Worm (Caenorhabditis elegans) whole organism, L4 larva: ENCODE results near the gene T26C5.5.

Experiments
- ZK546.5 ChIP-seq, 2 experiments: sonication (generic microtip); optimal IDR thresholded peaks; 2 replicates each; lab custom pipeline; 2017; ENCODE audit warnings: missing biosample characterization in 2 of 2, missing genetic modification characterization in 2 of 2
- aha-1 ChIP-seq: fragments of 150-350 bp; peaks from one replicate; lab custom pipeline; 2014; ENCODE audit warnings: missing biosample characterization, missing genetic modification characterization
- ceh-82 ChIP-seq: sonication (generic microtip); optimal IDR thresholded peaks from 2 replicates; lab custom pipeline; 2017; ENCODE audit warnings: missing biosample characterization, missing genetic modification characterization
- daf-12 ChIP-seq: fragments of 150-350 bp; optimal IDR thresholded peaks from 2 replicates; lab custom pipeline; 2014; ENCODE audit warnings: missing biosample characterization, missing genetic modification reagents, missing genetic modification characterization
- unc-39 ChIP-seq: sonication (generic microtip); optimal IDR thresholded peaks from 2 replicates; lab custom pipeline; 2017; ENCODE audit warnings: missing biosample characterization, missing genetic modification characterization
- zfp-3 ChIP-seq: fragments of 200-800 bp; sonication (Bioruptor generic); conservative IDR thresholded peaks from 2 replicates; pipeline ENCODE4 v1.3.6; 2022; ENCODE audit warnings: missing genetic modification reagents, missing genetic modification characterization, missing compliant biosample characterization

DNA sequence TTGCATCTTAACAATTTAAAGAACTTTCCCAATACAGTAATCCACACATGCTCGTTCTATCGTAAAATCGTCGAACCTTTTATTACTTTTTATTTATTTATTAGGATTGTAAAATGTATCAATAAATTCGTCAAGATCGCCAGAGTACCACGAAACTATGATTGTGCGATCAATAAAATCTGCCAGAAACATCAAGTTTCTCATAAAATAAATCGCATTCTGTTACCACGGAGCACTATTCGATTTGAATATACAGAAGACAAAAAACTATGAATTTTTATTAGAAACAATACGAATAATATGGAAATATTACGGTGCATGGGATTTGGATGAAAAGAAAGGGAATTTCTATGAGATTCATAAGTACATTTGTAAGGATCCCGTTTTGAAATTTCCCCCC, 20.2 kb upstream of the T26C5.5 start, which contains the start of gene C01G6.2:
- no peak for TF ChIP-seq unc-39
- no peak for TF ChIP-seq ZK546.5 (tag; optimal IDR thresholded peaks at IDR 0.05; lab: Kevin White, UChicago)
- no peak for TF ChIP-seq aha-1 (tag; lab: Kevin White, UChicago)
- TF ChIP-seq daf-12 (tag; lab: Kevin White, UChicago) = no peak
- no peak for TF ChIP-seq zfp-3 (GFP tag; lab: Robert Waterston, UW)
- no peak for TF ChIP-seq ceh-82
